In the genomic region with DNA sequence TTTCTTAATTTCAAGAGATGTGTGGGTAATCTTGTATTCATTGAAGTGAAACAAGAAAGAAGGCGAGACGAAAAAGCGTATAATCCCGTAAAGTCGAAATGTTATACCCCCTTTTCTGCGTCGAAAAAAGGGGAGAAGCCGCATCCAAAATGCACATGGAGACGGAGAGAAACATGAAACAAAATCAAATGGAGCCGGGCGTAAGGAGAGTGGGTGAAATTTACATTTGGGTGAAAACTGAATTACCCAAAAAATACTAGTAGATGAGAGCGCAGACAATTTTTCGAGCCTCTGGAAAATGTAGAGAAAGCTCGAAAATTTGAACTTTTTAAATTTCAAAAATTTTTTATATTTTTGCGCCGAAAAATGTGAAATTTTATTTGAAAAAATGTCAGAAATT, we compare ENCODE assay signal across 6 worm cellular contexts.
A peak's percentile ranks its signal among the peaks of the same experiment; 100 is the strongest.
TF ChIP-seq lines count a peak whose summit lies in the region.

No protein-coding gene starts in this region.

TF ChIP-seq in whole organism, L1 larva, 84 proteins besides CTCF, POLR2A, EP300 and RAD21:
- TF ChIP-seq lin-14 (GFP tag; optimal IDR thresholded peaks at IDR 0.05; lab: Kevin White, UChicago) (peak; percentile 25), skn-1 (tag; optimal IDR thresholded peaks at IDR 0.05; lab: Kevin White, UChicago) (no peak)

TF ChIP-seq in whole organism, L2 larva, 48 proteins besides CTCF, POLR2A, EP300 and RAD21:
- TF ChIP-seq nhr-25 (tag; optimal IDR thresholded peaks at IDR 0.05; lab: Kevin White, UChicago) (no peak), unc-55 (GFP tag; optimal IDR thresholded peaks at IDR 0.05; lab: Kevin White, UChicago) (peak; percentile 81)

TF ChIP-seq in whole organism, L3 larva, 47 proteins besides CTCF, POLR2A, EP300 and RAD21:
- no peak for TF ChIP-seq fos-1 (tag; optimal IDR thresholded peaks at IDR 0.05; lab: Kevin White, UChicago)
- TF ChIP-seq nfya-1 (tag; optimal IDR thresholded peaks at IDR 0.05; lab: Kevin White, UChicago; ENCODE audit: insufficient read depth): peak; percentile 32

TF ChIP-seq in whole organism, L4 larva, 104 proteins besides CTCF, POLR2A, EP300 and RAD21:
- TF ChIP-seq nhr-111 (GFP tag; optimal IDR thresholded peaks at IDR 0.05; lab: Kevin White, UChicago) (no peak), mes-2 (tag; optimal IDR thresholded peaks at IDR 0.05; lab: Kevin White, UChicago; ENCODE audit: poor library complexity, severe bottlenecking) (peak; percentile 34), lsy-2 (tag; optimal IDR thresholded peaks at IDR 0.05; lab: Kevin White, UChicago) (peak in 1 of 2 experiments; percentile 9)
TF ChIP-seq in whole organism, L4 larva: peak in this region for 2.

TF ChIP-seq in whole organism, late embryonic, 69 proteins besides CTCF, POLR2A, EP300 and RAD21:
- TF ChIP-seq syd-9 (tag; optimal IDR thresholded peaks at IDR 0.05; lab: Kevin White, UChicago) (no peak), tbx-2 (tag; optimal IDR thresholded peaks at IDR 0.05; lab: Kevin White, UChicago) (no peak), ceh-31 (tag; optimal IDR thresholded peaks at IDR 0.05; lab: Kevin White, UChicago) (peak; percentile 11), madf-2 (tag; optimal IDR thresholded peaks at IDR 0.05; lab: Kevin White, UChicago) (no peak), ref-2 (tag; optimal IDR thresholded peaks at IDR 0.05; lab: Kevin White, UChicago) (no peak), ceh-22 (tag; optimal IDR thresholded peaks at IDR 0.05; lab: Kevin White, UChicago) (no peak), unc-42 (tag; optimal IDR thresholded peaks at IDR 0.05; lab: Kevin White, UChicago) (peak; percentile 73), ceh-30 (tag; optimal IDR thresholded peaks at IDR 0.05; lab: Kevin White, UChicago) (no peak), pag-3 (tag; optimal IDR thresholded peaks at IDR 0.05; lab: Kevin White, UChicago; ENCODE audit: borderline replicate concordance) (no peak), dmd-4 (tag; optimal IDR thresholded peaks at IDR 0.05; lab: Kevin White, UChicago; ENCODE audit: borderline replicate concordance) (no peak), ceh-45 (GFP tag; IDR thresholded peaks at IDR 0.05; lab: Robert Waterston, UW) (no peak), Y22D7AL.16 (tag; optimal IDR thresholded peaks at IDR 0.05; lab: Kevin White, UChicago) (no peak), sox-2 (GFP tag; IDR thresholded peaks at IDR 0.05; lab: Robert Waterston, UW) (no peak)

TF ChIP-seq in whole organism, mixed stage, embryonic, 35 proteins besides CTCF, POLR2A, EP300 and RAD21:
- no peak for TF ChIP-seq sptf-1 (tag; optimal IDR thresholded peaks at IDR 0.05; lab: Kevin White, UChicago)
- TF ChIP-seq snpc-4 (tag; optimal IDR thresholded peaks at IDR 0.05; lab: Kevin White, UChicago): no peak
- TF ChIP-seq lin-32 (GFP tag; optimal IDR thresholded peaks at IDR 0.05; lab: Kevin White, UChicago): no peak
- peak; percentile 79 for TF ChIP-seq ces-1 (GFP tag; optimal IDR thresholded peaks at IDR 0.05; lab: Kevin White, UChicago)
- TF ChIP-seq pha-4 (tag; optimal IDR thresholded peaks at IDR 0.05; lab: Kevin White, UChicago): no peak
- no peak for TF ChIP-seq bed-3 (GFP tag; optimal IDR thresholded peaks at IDR 0.05; lab: Kevin White, UChicago)
- TF ChIP-seq ztf-11 (tag; optimal IDR thresholded peaks at IDR 0.05; lab: Kevin White, UChicago): no peak
TF ChIP-seq in whole organism, mixed stage, embryonic: peak in this region for 1.
